Worm (Caenorhabditis elegans): ENCODE measurements around the gene dmsr-7.

dmsr-7 gene

DNA sequence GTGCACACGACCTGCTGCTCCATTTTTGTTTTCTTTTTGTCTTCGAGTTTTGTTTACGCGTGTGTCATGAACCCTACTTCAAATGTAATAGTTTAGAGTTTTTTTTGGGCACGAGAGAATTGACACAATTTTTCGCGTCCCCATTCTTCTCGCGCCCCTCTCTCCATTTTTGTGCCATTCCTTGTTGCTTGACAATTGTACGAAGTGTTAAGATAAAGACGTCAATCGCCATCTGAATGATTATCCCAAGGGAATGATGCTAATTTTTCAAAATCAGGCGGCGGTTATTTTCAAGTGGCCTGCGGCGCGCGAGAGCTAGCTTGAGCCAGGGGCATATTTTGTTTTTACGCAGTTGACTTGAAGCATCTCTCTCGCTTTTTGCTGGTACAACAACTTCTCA lies 37.2 kb downstream of the dmsr-7 start:
- no peak for TF ChIP-seq hmbx-1 (tag; optimal IDR thresholded peaks at IDR 0.05)
- TF ChIP-seq hmg-4 (GFP tag; optimal IDR thresholded peaks at IDR 0.05), result no peak
- TF ChIP-seq sea-1 (GFP tag; conservative IDR thresholded peaks at IDR 0.05), result no peak
- TF ChIP-seq tra-4 (tag; optimal IDR thresholded peaks at IDR 0.05), result no peak
- TF ChIP-seq aly-1 (tag; optimal IDR thresholded peaks at IDR 0.05), result no peak
- no peak for TF ChIP-seq pes-1 (GFP tag; IDR thresholded peaks at IDR 0.05)
- no peak for TF ChIP-seq flt-1 (GFP tag; IDR thresholded peaks at IDR 0.05)
- TF ChIP-seq tbx-37 (GFP tag; conservative IDR thresholded peaks at IDR 0.05), result no peak
- TF ChIP-seq tbx-11 (GFP tag; IDR thresholded peaks at IDR 0.05), result no peak
- TF ChIP-seq hnd-1 (tag; optimal IDR thresholded peaks at IDR 0.05), result no peak
- TF ChIP-seq ets-7 (tag; optimal IDR thresholded peaks at IDR 0.05), result no peak
- TF ChIP-seq ama-1 (optimal IDR thresholded peaks at IDR 0.05), result no peak
- no peak for TF ChIP-seq scrt-1 (GFP tag; IDR thresholded peaks at IDR 0.05)
- no peak for TF ChIP-seq B0310.2 (tag; optimal IDR thresholded peaks at IDR 0.05)
- no peak for TF ChIP-seq F13C5.2 (tag; optimal IDR thresholded peaks at IDR 0.05)
- TF ChIP-seq ceh-36 (tag; optimal IDR thresholded peaks at IDR 0.05), result no peak

DNA sequence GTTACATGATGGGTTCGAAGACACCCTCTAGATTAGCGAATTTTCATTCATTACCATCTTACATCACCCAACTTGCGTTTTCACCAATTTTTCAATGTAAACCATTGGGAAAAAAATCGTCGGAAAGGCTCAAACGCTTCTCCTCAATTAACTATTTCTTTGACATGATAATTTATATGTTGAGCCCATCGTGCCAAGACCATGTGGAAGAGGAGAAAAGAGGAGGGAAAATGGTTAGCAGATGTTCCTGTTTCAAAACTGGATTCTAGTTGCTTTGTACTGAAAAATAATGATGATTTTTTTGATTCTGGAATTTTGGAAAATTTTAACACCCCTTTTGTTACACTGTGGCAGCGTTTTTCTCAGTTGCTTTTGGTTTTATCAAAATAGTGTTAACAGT lies 38.9 kb downstream of the dmsr-7 start:
- TF ChIP-seq ceh-13 (GFP tag; optimal IDR thresholded peaks at IDR 0.05) (no peak), tra-4 (tag; optimal IDR thresholded peaks at IDR 0.05) (no peak), tbx-11 (GFP tag; IDR thresholded peaks at IDR 0.05) (no peak), B0310.2 (tag; optimal IDR thresholded peaks at IDR 0.05) (no peak), tbx-37 (GFP tag; conservative IDR thresholded peaks at IDR 0.05) (no peak), hnd-1 (tag; optimal IDR thresholded peaks at IDR 0.05) (no peak), F13C5.2 (tag; optimal IDR thresholded peaks at IDR 0.05) (no peak), hmg-4 (GFP tag; optimal IDR thresholded peaks at IDR 0.05) (no peak), scrt-1 (GFP tag; IDR thresholded peaks at IDR 0.05) (no peak), pes-1 (GFP tag; IDR thresholded peaks at IDR 0.05) (no peak), flt-1 (GFP tag; IDR thresholded peaks at IDR 0.05) (no peak), ets-7 (tag; optimal IDR thresholded peaks at IDR 0.05) (no peak), sea-1 (GFP tag; conservative IDR thresholded peaks at IDR 0.05) (no peak), ama-1 (optimal IDR thresholded peaks at IDR 0.05) (no peak), aly-1 (tag; optimal IDR thresholded peaks at IDR 0.05) (no peak)

DNA sequence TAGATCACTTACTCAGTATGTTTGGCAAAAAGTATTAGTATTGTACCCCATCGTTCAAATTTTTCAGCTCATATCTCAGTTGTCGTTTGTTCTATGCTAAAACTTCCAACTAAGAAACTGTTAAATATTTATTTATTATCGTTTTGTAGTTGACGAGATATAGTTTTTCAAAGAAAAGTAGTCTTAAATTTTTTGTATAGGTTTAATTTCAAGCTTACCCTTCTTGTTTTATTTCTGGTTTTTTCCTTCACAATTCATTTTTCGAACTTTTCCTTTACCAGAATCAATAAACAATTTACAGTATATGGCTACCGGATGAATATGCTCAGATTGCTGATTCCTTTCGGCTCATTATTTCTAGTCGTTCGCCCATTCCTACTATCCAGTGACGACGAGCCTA lies 40.7 kb downstream of the dmsr-7 start, which contains the start of gene F08F3.1:
F08F3.1 (plus strand) TSS at position 301 of the 400 bp plus-strand sequence.
- TF ChIP-seq scrt-1 (GFP tag; IDR thresholded peaks at IDR 0.05) (no peak), flt-1 (GFP tag; IDR thresholded peaks at IDR 0.05) (no peak)

DNA sequence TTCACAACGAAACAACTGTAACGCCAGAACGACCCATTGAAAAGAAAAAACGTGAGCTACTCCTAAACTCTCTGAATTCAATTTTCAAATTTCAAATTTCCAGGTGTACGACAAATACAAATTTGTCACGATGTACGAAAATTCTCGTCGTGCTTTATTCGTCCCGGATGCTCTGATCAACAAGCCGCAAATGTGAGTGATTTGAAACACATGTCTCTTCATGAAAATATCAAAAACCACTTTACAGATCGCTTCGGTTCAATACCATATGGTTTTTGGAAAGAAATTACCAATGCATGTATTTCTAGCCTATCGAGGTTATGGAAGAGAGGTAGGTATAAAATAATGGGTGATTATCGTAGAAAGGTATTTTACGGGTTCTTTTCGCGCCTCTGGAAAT lies 41.9 kb downstream of the dmsr-7 start:
- TF ChIP-seq tbx-11 (GFP tag; IDR thresholded peaks at IDR 0.05) (no peak), hmg-4 (GFP tag; optimal IDR thresholded peaks at IDR 0.05) (no peak), scrt-1 (GFP tag; IDR thresholded peaks at IDR 0.05) (no peak)

DNA sequence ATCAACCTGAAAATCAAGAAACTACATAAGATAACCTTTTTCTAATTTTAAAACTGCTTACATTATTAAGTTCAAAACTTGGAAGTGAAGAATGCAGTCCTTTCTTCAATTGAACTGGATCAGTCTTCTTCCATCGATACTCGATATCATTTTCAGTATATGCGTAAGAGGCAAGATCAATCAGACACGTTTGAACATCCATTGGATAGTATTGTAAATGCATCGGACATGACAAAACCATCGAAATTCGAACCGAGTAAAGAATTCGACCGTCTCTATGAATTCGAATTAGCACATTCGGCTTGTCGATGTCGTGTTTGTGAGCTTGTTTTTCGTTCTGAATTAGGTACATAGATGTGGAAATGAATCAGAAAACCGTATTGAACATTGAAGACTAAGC lies 45.6 kb downstream of the dmsr-7 start:
- TF ChIP-seq ceh-36 (tag; optimal IDR thresholded peaks at IDR 0.05), result no peak
- no peak for TF ChIP-seq ets-7 (tag; optimal IDR thresholded peaks at IDR 0.05)
- TF ChIP-seq hmg-4 (GFP tag; optimal IDR thresholded peaks at IDR 0.05), result no peak
- TF ChIP-seq hnd-1 (tag; optimal IDR thresholded peaks at IDR 0.05), result no peak
- no peak for TF ChIP-seq F13C5.2 (tag; optimal IDR thresholded peaks at IDR 0.05)
- TF ChIP-seq scrt-1 (GFP tag; IDR thresholded peaks at IDR 0.05), result no peak
- TF ChIP-seq hmbx-1 (tag; optimal IDR thresholded peaks at IDR 0.05), result no peak
- no peak for TF ChIP-seq ceh-13 (GFP tag; optimal IDR thresholded peaks at IDR 0.05)
- TF ChIP-seq tra-4 (tag; optimal IDR thresholded peaks at IDR 0.05), result no peak
- no peak for TF ChIP-seq aly-1 (tag; optimal IDR thresholded peaks at IDR 0.05)
- no peak for TF ChIP-seq tbx-11 (GFP tag; IDR thresholded peaks at IDR 0.05)
- no peak for TF ChIP-seq pes-1 (GFP tag; IDR thresholded peaks at IDR 0.05)

DNA sequence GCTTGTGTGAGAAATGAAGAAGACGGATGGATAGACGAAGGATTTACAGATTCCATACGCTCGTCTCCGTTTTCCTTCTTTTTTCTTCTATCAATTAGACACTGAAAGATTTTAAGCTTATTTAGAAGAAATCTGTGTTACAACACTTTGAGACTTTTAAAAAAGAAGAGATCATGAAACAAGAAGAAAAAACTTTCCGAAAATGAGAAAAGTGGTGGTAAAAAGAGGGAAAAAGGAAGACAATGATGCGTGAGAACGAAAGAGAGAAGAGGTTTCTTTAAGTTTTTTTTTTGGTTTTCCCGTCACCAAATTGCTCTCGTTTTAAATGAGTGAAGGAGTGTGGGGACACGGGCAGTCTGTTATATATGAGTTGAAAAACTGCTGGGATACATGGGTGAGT lies 48.5 kb downstream of the dmsr-7 start, which contains the start of gene glc-3:
glc-3 (minus strand) TSS at position 101 of the 400 bp plus-strand sequence.
- TF ChIP-seq hmg-4 (GFP tag; optimal IDR thresholded peaks at IDR 0.05) (no peak), ceh-13 (GFP tag; optimal IDR thresholded peaks at IDR 0.05) (no peak), hnd-1 (tag; optimal IDR thresholded peaks at IDR 0.05) (no peak), B0310.2 (tag; optimal IDR thresholded peaks at IDR 0.05) (no peak)

DNA sequence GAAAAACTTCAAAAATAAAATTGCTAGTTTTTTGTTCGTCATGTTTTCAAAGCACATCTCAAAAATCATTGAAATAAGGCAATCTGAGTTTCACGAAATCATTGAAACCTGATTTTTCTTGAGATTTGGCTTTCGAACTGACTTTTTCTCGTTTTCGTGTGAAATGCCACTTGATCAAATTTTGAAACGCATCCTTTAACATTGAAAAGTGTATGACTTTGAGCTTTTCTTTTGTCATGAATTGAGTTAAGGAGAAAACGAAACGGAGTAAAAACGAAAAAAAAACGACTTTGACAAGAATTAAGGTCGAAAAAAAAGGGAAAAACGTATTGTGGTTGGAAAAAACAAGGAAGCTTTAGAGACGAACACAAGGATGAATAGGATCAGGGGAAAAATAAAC lies 49.8 kb downstream of the dmsr-7 start:
- TF ChIP-seq ama-1 (optimal IDR thresholded peaks at IDR 0.05) (no peak), flt-1 (GFP tag; IDR thresholded peaks at IDR 0.05) (no peak), ceh-36 (tag; optimal IDR thresholded peaks at IDR 0.05) (no peak), hmg-4 (GFP tag; optimal IDR thresholded peaks at IDR 0.05) (no peak), ets-7 (tag; optimal IDR thresholded peaks at IDR 0.05) (no peak), scrt-1 (GFP tag; IDR thresholded peaks at IDR 0.05) (no peak), sea-1 (GFP tag; conservative IDR thresholded peaks at IDR 0.05) (no peak), aly-1 (tag; optimal IDR thresholded peaks at IDR 0.05) (no peak), hnd-1 (tag; optimal IDR thresholded peaks at IDR 0.05) (no peak), hmbx-1 (tag; optimal IDR thresholded peaks at IDR 0.05) (no peak), B0310.2 (tag; optimal IDR thresholded peaks at IDR 0.05) (no peak), tbx-37 (GFP tag; conservative IDR thresholded peaks at IDR 0.05) (no peak), tbx-11 (GFP tag; IDR thresholded peaks at IDR 0.05) (no peak), F13C5.2 (tag; optimal IDR thresholded peaks at IDR 0.05) (no peak), pes-1 (GFP tag; IDR thresholded peaks at IDR 0.05) (no peak), tra-4 (tag; optimal IDR thresholded peaks at IDR 0.05) (no peak), ceh-13 (GFP tag; optimal IDR thresholded peaks at IDR 0.05) (no peak)

Measured in whole organism, early embryonic.